Worm (Caenorhabditis elegans) whole organism, young adult: ENCODE measurements around the gene ZK1127.13.
"Not testable (repeated sequence)": the region's sequence is repeated elsewhere in the genome, so short reads cannot be mapped to it uniquely, and the experiment has no call there.

Experiments
- C17E4.6 ChIP-seq: fragments of 200-800 bp; sonication (Bioruptor generic); IDR thresholded peaks from 2 replicates; pipeline ENCODE4 v1.3.6; 2022; ENCODE audit warnings: missing genetic modification reagents, missing genetic modification characterization, missing compliant biosample characterization
- F49E8.2 ChIP-seq: sonication (generic microtip); optimal IDR thresholded peaks from 3 replicates; lab custom pipeline; 2017; ENCODE audit warnings: missing genetic modification characterization, mild to moderate bottlenecking, missing compliant biosample characterization, antibody characterized with exemption, moderate library complexity; ENCODE audit not compliant: insufficient read depth
- T07F8.4 ChIP-seq: sonication (generic microtip); optimal IDR thresholded peaks from 2 replicates; lab custom pipeline; 2016; ENCODE audit warnings: mild to moderate bottlenecking, missing genetic modification characterization, moderate library complexity, missing compliant biosample characterization
- Y53F4B.3 ChIP-seq: fragments of 200-800 bp; sonication (Bioruptor generic); IDR thresholded peaks from 2 replicates; pipeline ENCODE4 v1.3.6; 2022; ENCODE audit warnings: missing genetic modification reagents, missing genetic modification characterization, missing compliant biosample characterization
- Y53G8AR.9 ChIP-seq: fragments of 200-800 bp; sonication (Bioruptor generic); conservative IDR thresholded peaks from 2 replicates; pipeline ENCODE4 v1.3.6; 2022; ENCODE audit warnings: missing genetic modification reagents, missing genetic modification characterization, missing compliant biosample characterization
- Y56A3A.18 ChIP-seq: fragments of 200-800 bp; sonication (Bioruptor generic); IDR thresholded peaks from 2 replicates; pipeline ENCODE4 v1.3.6; 2022; ENCODE audit warnings: missing genetic modification reagents, missing genetic modification characterization, missing compliant biosample characterization
- akir-1 ChIP-seq: fragments of 200-800 bp; sonication (Bioruptor generic); optimal IDR thresholded peaks from 2 replicates; lab custom pipeline; 2018; ENCODE audit warnings: mild to moderate bottlenecking, missing genetic modification characterization, moderate library complexity, missing compliant biosample characterization
- aptf-2 ChIP-seq: fragments of 200-800 bp; sonication (Bioruptor generic); conservative IDR thresholded peaks from 2 replicates; pipeline ENCODE4 v1.3.6; 2022; ENCODE audit warnings: missing genetic modification reagents, missing genetic modification characterization, missing compliant biosample characterization
- athp-1 ChIP-seq: sonication (generic microtip); optimal IDR thresholded peaks from 2 replicates; lab custom pipeline; 2017; ENCODE audit warnings: mild to moderate bottlenecking, missing genetic modification characterization, missing compliant biosample characterization
- bed-2 ChIP-seq: fragments of 200-800 bp; sonication (Bioruptor generic); IDR thresholded peaks from 2 replicates; pipeline ENCODE4 v1.3.6; 2022; ENCODE audit warnings: missing genetic modification reagents, missing genetic modification characterization, missing compliant biosample characterization
- ccch-3 ChIP-seq: fragments of 200-800 bp; sonication (Bioruptor generic); optimal IDR thresholded peaks from 2 replicates; lab custom pipeline; 2018; ENCODE audit warnings: mild to moderate bottlenecking, missing genetic modification characterization, missing compliant biosample characterization
- cebp-1 ChIP-seq, 2 experiments: fragments of 200-800 bp in 1 of 2; sonication (Bioruptor generic) in 1 of 2; sonication (generic microtip) in 1 of 2; IDR thresholded peaks in 1 of 2; optimal IDR thresholded peaks in 1 of 2; 2 replicates each; pipeline versions ENCODE4 v1.3.6 to Lab custom; 2017 to 2022; ENCODE audit warnings: missing compliant biosample characterization in 2 of 2, missing genetic modification characterization in 2 of 2, mild to moderate bottlenecking in 1 of 2, missing genetic modification reagents in 1 of 2, moderate library complexity in 1 of 2
- ceh-91 ChIP-seq: fragments of 200-800 bp; sonication (Bioruptor generic); IDR thresholded peaks from 2 replicates; pipeline ENCODE4 v1.3.6; 2022; ENCODE audit warnings: missing genetic modification reagents, missing genetic modification characterization, missing compliant biosample characterization
- dpff-1 ChIP-seq: sonication (generic microtip); optimal IDR thresholded peaks from 2 replicates; lab custom pipeline; 2017; ENCODE audit warnings: mild to moderate bottlenecking, missing genetic modification characterization, missing compliant biosample characterization
- dpl-1 ChIP-seq: fragments of 150-350 bp; optimal IDR thresholded peaks from 2 replicates; lab custom pipeline; 2014; ENCODE audit warnings: missing biosample characterization, missing genetic modification reagents, missing genetic modification characterization
- egl-18 ChIP-seq: fragments of 200-800 bp; sonication (Bioruptor generic); IDR thresholded peaks from 2 replicates; pipeline ENCODE4 v1.3.6; 2022; ENCODE audit warnings: missing genetic modification reagents, missing genetic modification characterization, missing compliant biosample characterization
- him-1 ChIP-seq: sonication (generic microtip); optimal IDR thresholded peaks from 2 replicates; lab custom pipeline; 2016; ENCODE audit warnings: missing genotype, missing genetic modification reagents, missing genetic modification characterization, missing compliant biosample characterization
- hlh-26 ChIP-seq: fragments of 200-800 bp; sonication (Bioruptor generic); conservative IDR thresholded peaks from 2 replicates; pipeline ENCODE4 v1.3.6; 2022; ENCODE audit warnings: missing genetic modification reagents, missing genetic modification characterization, missing compliant biosample characterization
- hmg-1.2 ChIP-seq: fragments of 200-800 bp; sonication (Bioruptor generic); IDR thresholded peaks from 2 replicates; pipeline ENCODE4 v1.3.6; 2022; ENCODE audit warnings: missing genetic modification reagents, missing genetic modification characterization, missing compliant biosample characterization
- hsf-1 ChIP-seq: fragments of 200-800 bp; sonication (Bioruptor generic); IDR thresholded peaks from 2 replicates; pipeline ENCODE4 v1.3.6; 2022; ENCODE audit warnings: missing genetic modification reagents, missing genetic modification characterization, missing compliant biosample characterization
- lag-1 ChIP-seq: fragments of 200-800 bp; sonication (Bioruptor generic); IDR thresholded peaks from 2 replicates; pipeline ENCODE4 v1.3.6; 2022; ENCODE audit warnings: missing genetic modification reagents, missing genetic modification characterization, missing compliant biosample characterization
- lin-40 ChIP-seq: sonication (generic microtip); optimal IDR thresholded peaks from 2 replicates; lab custom pipeline; 2016; ENCODE audit warnings: missing genetic modification characterization, mild to moderate bottlenecking, missing compliant biosample characterization, missing genotype, missing genetic modification reagents
- madf-10 ChIP-seq: sonication (generic microtip); optimal IDR thresholded peaks from 2 replicates; lab custom pipeline; 2016; ENCODE audit warnings: mild to moderate bottlenecking, missing genetic modification characterization, missing compliant biosample characterization
- madf-6 ChIP-seq: fragments of 200-800 bp; sonication (Bioruptor generic); IDR thresholded peaks from 2 replicates; pipeline ENCODE4 v1.3.6; 2022; ENCODE audit warnings: missing genetic modification reagents, missing genetic modification characterization, missing compliant biosample characterization
- madf-8 ChIP-seq: fragments of 200-800 bp; sonication (Bioruptor generic); conservative IDR thresholded peaks from 2 replicates; pipeline ENCODE4 v1.3.6; 2022; ENCODE audit warnings: missing genetic modification reagents, missing genetic modification characterization, missing compliant biosample characterization
- mcd-1 ChIP-seq: fragments of 200-800 bp; sonication (Bioruptor generic); IDR thresholded peaks from 2 replicates; pipeline ENCODE4 v1.3.6; 2022; ENCODE audit warnings: missing genetic modification reagents, missing genetic modification characterization, missing compliant biosample characterization
- nhr-179 ChIP-seq: sonication (generic microtip); optimal IDR thresholded peaks from 2 replicates; lab custom pipeline; 2016; ENCODE audit warnings: mild to moderate bottlenecking, missing genetic modification characterization, missing compliant biosample characterization
- pha-4 ChIP-seq: fragments of 150-350 bp; sonication (generic microtip); optimal IDR thresholded peaks from 2 replicates; lab custom pipeline; 2014; ENCODE audit warnings: missing biosample characterization, missing genetic modification reagents, missing genetic modification characterization
- sea-2 ChIP-seq: fragments of 200-800 bp; sonication (Bioruptor generic); IDR thresholded peaks from 2 replicates; pipeline ENCODE4 v1.3.6; 2022; ENCODE audit warnings: missing genetic modification characterization, missing compliant biosample characterization
- snpc-3.4 ChIP-seq: sonication (generic microtip); optimal IDR thresholded peaks from 2 replicates; lab custom pipeline; 2017; ENCODE audit warnings: missing genetic modification characterization, mild to moderate bottlenecking, missing compliant biosample characterization, antibody characterized with exemption, moderate library complexity, missing genotype, missing genetic modification reagents
- somi-1 ChIP-seq: fragments of 200-800 bp; sonication (Bioruptor generic); optimal IDR thresholded peaks from 2 replicates; lab custom pipeline; 2018; ENCODE audit warnings: mild to moderate bottlenecking, missing genetic modification characterization, missing compliant biosample characterization
- tbp1 ChIP-seq: fragments of 200-800 bp; sonication (Bioruptor generic); optimal IDR thresholded peaks from 2 replicates; lab custom pipeline; 2018; ENCODE audit warnings: mild to moderate bottlenecking, missing genetic modification characterization, missing compliant biosample characterization
- unc-130 ChIP-seq: sonication (generic microtip); optimal IDR thresholded peaks from 2 replicates; lab custom pipeline; 2016; ENCODE audit warnings: missing genetic modification reagents, missing genetic modification characterization, missing compliant biosample characterization
- unc-62 ChIP-seq: fragments of 150-350 bp; optimal IDR thresholded peaks from 2 replicates; lab custom pipeline; 2014; ENCODE audit warnings: missing biosample characterization, missing genetic modification reagents, missing genetic modification characterization
- xnd-1 ChIP-seq: sonication (generic microtip); optimal IDR thresholded peaks from 2 replicates; lab custom pipeline; 2016; ENCODE audit warnings: missing genotype, missing genetic modification reagents, missing genetic modification characterization, missing compliant biosample characterization
- ztf-3 ChIP-seq: fragments of 200-800 bp; sonication (Bioruptor generic); optimal IDR thresholded peaks from 2 replicates; lab custom pipeline; 2018; ENCODE audit warnings: mild to moderate bottlenecking, missing genetic modification characterization, missing compliant biosample characterization

Gene ZK1127.13

DNA sequence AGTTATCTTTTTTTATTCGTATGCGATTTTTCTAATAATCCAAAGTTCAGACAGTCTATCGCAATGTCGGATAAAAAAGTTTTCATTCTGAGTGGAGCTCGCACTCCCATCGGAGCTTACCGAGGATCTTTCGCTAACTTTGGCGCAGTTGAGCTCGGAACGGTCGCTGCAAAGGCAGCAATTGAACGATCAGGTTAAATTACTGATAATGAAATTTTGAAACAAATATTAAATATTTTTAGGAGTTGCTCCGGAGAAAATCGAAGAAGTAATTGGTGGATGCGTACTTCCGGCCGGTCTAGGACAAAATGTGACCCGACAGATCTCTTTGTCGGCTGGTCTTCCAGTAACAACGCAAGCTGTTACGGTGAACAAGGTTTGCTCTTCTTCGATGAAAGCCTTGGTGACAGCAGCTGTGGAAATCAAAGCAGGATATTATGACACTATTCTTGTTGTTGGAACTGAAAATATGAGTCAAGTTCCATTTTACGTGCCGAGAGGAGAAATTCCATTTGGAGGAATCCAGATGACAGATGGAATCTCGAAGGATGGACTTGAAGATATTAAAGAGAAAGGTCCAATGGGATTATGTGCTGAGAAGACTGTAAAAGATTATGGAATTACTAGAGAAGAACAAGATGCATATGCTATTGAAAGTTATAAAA is 22.6 kb downstream of the ZK1127.13 start, which contains the start of gene T02G5.7 (continued):
- TF ChIP-seq somi-1: no peak
- TF ChIP-seq ztf-3 (GFP tag; lab: Kevin White, UChicago): no peak
- TF ChIP-seq Y53F4B.3 (GFP tag; lab: Robert Waterston, UW): no peak

DNA sequence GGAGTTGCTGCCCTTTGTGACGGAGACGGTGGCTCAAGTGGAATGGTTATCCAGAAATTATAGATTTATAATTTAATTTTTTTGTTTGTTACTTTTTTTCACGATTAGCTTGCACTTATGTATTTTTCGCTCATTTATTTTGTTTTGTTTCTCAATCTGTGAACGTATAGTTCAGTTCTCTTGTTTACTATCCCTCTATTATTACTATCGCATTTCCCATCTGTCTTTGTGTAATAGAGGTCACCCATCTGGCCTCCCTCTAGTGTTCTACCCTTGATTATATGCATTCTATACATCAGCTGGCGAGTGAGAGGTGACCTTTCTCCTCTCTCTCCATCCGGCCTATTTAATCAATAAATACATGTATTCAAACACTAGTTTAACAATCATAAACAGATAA is 30.9 kb downstream of the ZK1127.13 start, which contains the start of the genes T02G5.14 and T02G5.15:
Gene T02G5.14, plus strand, starts transcription at position 301 of the 400 bp plus-strand sequence.
Gene T02G5.15, plus strand, starts transcription at position 301 of the 400 bp plus-strand sequence.
- TF ChIP-seq cebp-1 (GFP tag; IDR thresholded peaks at IDR 0.05; lab: Robert Waterston, UW); cebp-1 (tag; optimal IDR thresholded peaks at IDR 0.05; lab: Kevin White, UChicago); T07F8.4; Y53G8AR.9 (GFP tag; lab: Robert Waterston, UW): not testable (repeated sequence)

DNA sequence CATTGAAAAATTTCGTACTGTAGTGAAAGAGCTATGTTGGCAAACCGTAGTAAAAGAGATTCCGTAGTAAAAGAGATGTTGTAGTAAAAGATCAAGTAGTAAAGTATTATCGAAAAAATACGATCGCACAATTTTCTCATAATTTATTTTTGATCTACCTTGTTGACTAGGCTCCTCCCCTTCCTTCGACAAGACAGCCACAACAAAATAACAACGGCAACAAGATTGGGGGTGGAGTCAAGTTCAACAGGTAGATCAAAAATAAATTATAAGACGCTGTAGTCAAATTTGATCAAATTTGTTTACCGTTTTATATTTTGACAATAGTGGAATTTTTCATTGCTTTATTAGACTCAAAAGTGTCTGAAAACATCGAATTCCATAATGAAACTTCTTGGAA is 35.2 kb downstream of the ZK1127.13 start:
- TF ChIP-seq madf-6 (GFP tag; lab: Robert Waterston, UW): peak; percentile 73
- TF ChIP-seq madf-8: peak; percentile 54

DNA sequence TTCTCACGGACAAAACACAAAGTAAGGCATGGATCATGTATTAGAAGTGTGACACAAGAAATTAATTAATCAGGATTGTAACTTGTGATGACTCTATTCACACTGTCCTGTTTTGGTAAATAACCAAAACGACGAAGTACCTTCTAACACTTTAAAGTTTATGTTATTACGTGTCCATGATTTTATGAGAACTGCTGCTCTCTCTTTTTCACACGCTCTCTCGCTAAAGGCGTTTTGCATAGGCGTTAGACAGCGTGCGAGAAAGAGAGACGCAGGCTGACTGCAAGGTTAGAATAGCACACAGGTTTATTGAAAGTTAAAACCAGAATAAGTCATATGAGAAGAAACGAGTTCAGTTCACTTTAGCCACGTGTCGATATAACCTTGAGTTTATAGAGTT is 37.0 kb downstream of the ZK1127.13 start:
- TF ChIP-seq ccch-3: no peak
- peak; percentile 84 for TF ChIP-seq hmg-1.2 (GFP tag; lab: Robert Waterston, UW)

DNA sequence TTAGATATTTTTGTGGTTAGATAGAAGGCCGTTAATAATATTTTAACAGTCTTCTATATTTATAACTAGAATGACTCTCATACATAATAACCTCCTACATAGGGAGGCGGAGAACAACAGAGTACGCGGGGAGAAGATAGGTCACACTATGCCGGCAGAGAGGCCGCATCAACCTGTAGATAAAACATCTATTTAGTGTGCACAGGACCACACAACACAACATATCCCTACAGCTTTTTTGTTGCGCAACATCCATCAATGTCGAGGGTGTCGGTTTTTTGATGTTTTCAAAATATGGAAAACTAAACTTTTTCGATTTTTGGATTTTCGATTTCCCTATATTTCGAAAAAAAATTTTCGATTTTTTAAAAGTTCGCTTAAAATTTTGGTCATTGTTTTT is 37.8 kb downstream of the ZK1127.13 start:
- no peak for TF ChIP-seq F49E8.2 (tag; lab: Kevin White, UChicago)
- TF ChIP-seq bed-2 (GFP tag; lab: Robert Waterston, UW): no peak
- TF ChIP-seq lag-1: no peak

DNA sequence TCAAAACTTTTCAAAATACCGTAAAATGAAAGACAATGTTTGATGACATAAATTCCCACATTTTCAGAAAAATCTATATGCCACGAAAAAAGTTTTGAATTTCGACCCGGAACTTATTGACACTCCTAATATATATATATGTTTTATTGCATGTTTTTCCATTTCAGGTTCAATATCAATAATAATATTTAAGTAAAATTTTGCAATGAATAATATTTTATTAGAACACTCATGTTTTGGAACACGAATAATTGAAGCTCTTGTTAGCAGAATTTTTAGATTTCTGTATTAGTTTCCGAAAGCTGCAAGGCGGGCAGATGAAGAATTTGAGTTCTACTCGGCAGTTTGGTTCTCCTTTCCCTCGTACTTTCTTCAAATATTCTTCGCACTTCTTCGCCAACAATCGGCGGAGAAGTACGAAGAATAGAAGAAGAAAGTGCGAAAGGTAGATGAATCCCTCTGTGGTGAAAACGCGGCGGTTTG is 40.3 kb downstream of the ZK1127.13 start, which contains the start of gene T02G5.3:
Gene T02G5.3, plus strand, starts transcription at position 51 of the 483 bp plus-strand sequence.
- TF ChIP-seq pha-4: no peak
- TF ChIP-seq hlh-26: no peak
- no peak for TF ChIP-seq xnd-1
- TF ChIP-seq unc-62: no peak
- no peak for TF ChIP-seq cebp-1 (GFP tag; IDR thresholded peaks at IDR 0.05; lab: Robert Waterston, UW)
- no peak for TF ChIP-seq cebp-1 (tag; optimal IDR thresholded peaks at IDR 0.05; lab: Kevin White, UChicago)
- no peak for TF ChIP-seq tbp1 (GFP tag; lab: Kevin White, UChicago)
- TF ChIP-seq madf-8: no peak
- no peak for TF ChIP-seq aptf-2 (GFP tag; lab: Robert Waterston, UW)
- TF ChIP-seq mcd-1 (GFP tag; lab: Robert Waterston, UW): no peak
- TF ChIP-seq athp-1 (tag; lab: Kevin White, UChicago): no peak
- no peak for TF ChIP-seq nhr-179 (tag; lab: Kevin White, UChicago)
- TF ChIP-seq akir-1 (GFP tag; lab: Kevin White, UChicago): no peak
- no peak for TF ChIP-seq madf-10 (tag; lab: Kevin White, UChicago)
- TF ChIP-seq, all 124 proteins: peak for 0

DNA sequence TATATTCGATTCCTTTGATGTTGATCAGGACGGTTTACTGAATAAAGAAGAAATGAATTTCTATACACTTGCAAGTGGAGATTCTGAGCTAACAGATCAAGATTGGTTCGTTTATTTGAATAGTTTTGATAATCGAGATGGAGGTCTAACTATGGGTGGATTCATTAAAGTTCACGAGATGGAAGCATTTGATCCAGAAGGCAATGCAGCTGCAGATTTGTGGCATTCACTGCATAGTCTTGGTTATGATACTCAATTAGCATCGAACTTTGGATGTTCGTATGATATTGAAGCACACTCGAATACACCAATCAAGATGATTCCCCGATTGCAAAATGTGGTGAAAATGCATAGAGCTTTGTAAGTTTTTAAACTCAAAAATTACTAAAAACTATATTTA is 42.9 kb downstream of the ZK1127.13 start:
- TF ChIP-seq egl-18 (no peak), snpc-3.4 (tag; lab: Kevin White, UChicago) (no peak), C17E4.6 (GFP tag; lab: Robert Waterston, UW) (no peak), lin-40 (tag; lab: Kevin White, UChicago) (no peak), somi-1 (no peak), ceh-91 (GFP tag; lab: Robert Waterston, UW) (no peak), unc-130 (GFP tag; lab: Kevin White, UChicago) (no peak), Y56A3A.18 (GFP tag; lab: Robert Waterston, UW) (no peak), xnd-1 (peak; percentile 22), him-1 (tag; lab: Kevin White, UChicago) (peak; percentile 18), ccch-3 (no peak), sea-2 (no peak), dpff-1 (tag; lab: Kevin White, UChicago) (no peak), dpl-1 (GFP tag; lab: Kevin White, UChicago) (no peak), hsf-1 (no peak), tbp1 (GFP tag; lab: Kevin White, UChicago) (no peak)
